Fruit fly (Drosophila melanogaster) whole organism, embryonic: ENCODE data around the gene CG17224.

Experiments
- Atf-2 ChIP-seq: fragments of 200-800 bp; sonication (Bioruptor generic); optimal IDR thresholded peaks from 2 replicates; lab custom pipeline; 2016; ENCODE audit warnings: missing biosample characterization, missing genetic modification characterization
- BEAF-32 ChIP-seq: fragments of 200-800 bp; sonication (Bioruptor generic); optimal IDR thresholded peaks from 3 replicates; lab custom pipeline; 2017; ENCODE audit warnings: missing biosample characterization, missing genetic modification characterization, mild to moderate bottlenecking, moderate library complexity, missing genetic modification reagents
- CG10147 ChIP-seq: fragments of 200-800 bp; sonication (Bioruptor generic); optimal IDR thresholded peaks from 2 replicates; lab custom pipeline; 2019; ENCODE audit warnings: missing biosample characterization, mild to moderate bottlenecking, missing genetic modification characterization, moderate library complexity
- CG12236 ChIP-seq: fragments of 200-800 bp; sonication (Bioruptor generic); optimal IDR thresholded peaks from 2 replicates; lab custom pipeline; 2016; ENCODE audit warnings: missing biosample characterization, missing genetic modification characterization
- CG15073 ChIP-seq: fragments of 200-800 bp; sonication (Bioruptor generic); optimal IDR thresholded peaks from 2 replicates; lab custom pipeline; 2016; ENCODE audit warnings: missing biosample characterization, missing genetic modification characterization
- CG15479 ChIP-seq: fragments of 200-800 bp; sonication (Bioruptor generic); optimal IDR thresholded peaks from 3 replicates; lab custom pipeline; 2019; ENCODE audit warnings: missing biosample characterization, mild to moderate bottlenecking, missing genetic modification characterization, moderate library complexity
- CG15601 ChIP-seq: fragments of 200-800 bp; sonication (Bioruptor generic); optimal IDR thresholded peaks from 3 replicates; lab custom pipeline; 2019; ENCODE audit warnings: missing biosample characterization, mild to moderate bottlenecking, missing genetic modification characterization, moderate library complexity
- CG17802 ChIP-seq: fragments of 200-800 bp; sonication (Bioruptor generic); optimal IDR thresholded peaks from 2 replicates; lab custom pipeline; 2018; ENCODE audit warnings: missing biosample characterization, mild to moderate bottlenecking, missing genetic modification characterization, moderate library complexity
- CG1792 ChIP-seq: fragments of 200-800 bp; sonication (Bioruptor generic); optimal IDR thresholded peaks from 2 replicates; lab custom pipeline; 2016; ENCODE audit warnings: missing biosample characterization, missing genetic modification characterization
- CG2129 ChIP-seq: fragments of 200-800 bp; sonication (Bioruptor generic); IDR thresholded peaks from 2 replicates; pipeline ENCODE4 v1.3.6; 2022; ENCODE audit warnings: missing biosample characterization, missing genetic modification characterization; ENCODE audit not compliant: partially characterized antibody
- CG2199 ChIP-seq: fragments of 200-800 bp; sonication (Bioruptor generic); IDR thresholded peaks from 3 replicates; pipeline ENCODE4 v1.3.6; 2022; ENCODE audit warnings: missing biosample characterization, missing genetic modification characterization
- CG32532 ChIP-seq: fragments of 200-800 bp; sonication (Bioruptor generic); IDR thresholded peaks from 2 replicates; pipeline ENCODE4 v1.3.6; 2022; ENCODE audit warnings: missing biosample characterization, missing genetic modification characterization
- CG32767 ChIP-seq: fragments of 200-800 bp; sonication (Bioruptor generic); IDR thresholded peaks from 2 replicates; pipeline ENCODE4 v1.3.6; 2022; ENCODE audit warnings: missing biosample characterization, missing genetic modification characterization
- CG3281 ChIP-seq: fragments of 200-800 bp; sonication (Bioruptor generic); optimal IDR thresholded peaks from 3 replicates; lab custom pipeline; 2017; ENCODE audit warnings: missing biosample characterization, mild to moderate bottlenecking, missing genetic modification characterization
- CG33557 ChIP-seq: fragments of 200-800 bp; sonication (Bioruptor generic); optimal IDR thresholded peaks from 2 replicates; lab custom pipeline; 2019; ENCODE audit warnings: missing biosample characterization, mild to moderate bottlenecking, missing genetic modification characterization, moderate library complexity
- CG6175 ChIP-seq: fragments of 200-800 bp; sonication (Bioruptor generic); IDR thresholded peaks from 3 replicates; pipeline ENCODE4 v1.3.6; 2022; ENCODE audit warnings: missing biosample characterization, missing genetic modification characterization
- CG7839 ChIP-seq: fragments of 200-800 bp; sonication (Bioruptor generic); optimal IDR thresholded peaks from 3 replicates; lab custom pipeline; 2018; ENCODE audit warnings: missing biosample characterization, mild to moderate bottlenecking, missing genetic modification characterization, moderate library complexity
- CG7987 ChIP-seq: fragments of 200-800 bp; sonication (Bioruptor generic); optimal IDR thresholded peaks from 2 replicates; lab custom pipeline; 2018; ENCODE audit warnings: missing biosample characterization, mild to moderate bottlenecking, missing genetic modification characterization, moderate library complexity
- Drgx ChIP-seq: fragments of 200-800 bp; sonication (Bioruptor generic); IDR thresholded peaks from 2 replicates; pipeline ENCODE4 v1.3.6; 2022; ENCODE audit warnings: missing biosample characterization, missing genetic modification characterization
- E2f1 ChIP-seq: fragments of 200-800 bp; sonication (Bioruptor generic); IDR thresholded peaks from 2 replicates; pipeline ENCODE4 v1.3.6; 2022; ENCODE audit warnings: missing biosample characterization, missing genetic modification characterization
- GATAe ChIP-seq: fragments of 200-800 bp; sonication (Bioruptor generic); conservative IDR thresholded peaks from 2 replicates; pipeline ENCODE4 v1.3.6; 2022; ENCODE audit warnings: missing biosample characterization, missing genetic modification characterization
- Hand ChIP-seq: fragments of 200-800 bp; sonication (Bioruptor generic); optimal IDR thresholded peaks from 2 replicates; lab custom pipeline; 2017; ENCODE audit warnings: mild to moderate bottlenecking, missing biosample characterization, missing genetic modification reagents, missing genetic modification characterization
- Max ChIP-seq: fragments of 200-800 bp; sonication (Bioruptor generic); optimal IDR thresholded peaks from 2 replicates; lab custom pipeline; 2016; ENCODE audit warnings: missing biosample characterization, mild to moderate bottlenecking, missing genetic modification characterization
- NC2β ChIP-seq: fragments of 200-800 bp; sonication (Bioruptor generic); optimal IDR thresholded peaks from 2 replicates; lab custom pipeline; 2016; ENCODE audit warnings: missing biosample characterization, missing genetic modification characterization
- NfI ChIP-seq: fragments of 200-800 bp; sonication (Bioruptor generic); optimal IDR thresholded peaks from 3 replicates; lab custom pipeline; 2018; ENCODE audit warnings: missing biosample characterization, mild to moderate bottlenecking, missing genetic modification characterization, moderate library complexity
- Pdp1 ChIP-seq, 2 experiments: fragments of 200-800 bp; sonication (Bioruptor generic); optimal IDR thresholded peaks; 3 replicates each; lab custom pipeline; 2016; ENCODE audit warnings: missing biosample characterization in 2 of 2, missing genetic modification characterization in 2 of 2, mild to moderate bottlenecking in 1 of 2, moderate library complexity in 1 of 2
- Ptx1 ChIP-seq: fragments of 200-800 bp; sonication (Bioruptor generic); IDR thresholded peaks from 2 replicates; pipeline ENCODE4 v1.3.6; 2022; ENCODE audit warnings: missing biosample characterization, missing genetic modification characterization
- Ssrp ChIP-seq: fragments of 200-800 bp; sonication (Bioruptor generic); optimal IDR thresholded peaks from 2 replicates; lab custom pipeline; 2018; ENCODE audit warnings: missing biosample characterization, mild to moderate bottlenecking, missing genetic modification characterization, moderate library complexity
- TFAM ChIP-seq: fragments of 200-800 bp; sonication (Bioruptor generic); optimal IDR thresholded peaks from 2 replicates; lab custom pipeline; 2017; ENCODE audit warnings: missing biosample characterization, missing genetic modification characterization, inconsistent platforms
- Usf ChIP-seq: fragments of 200-800 bp; sonication (Bioruptor generic); optimal IDR thresholded peaks from 2 replicates; lab custom pipeline; 2017; ENCODE audit warnings: missing genotype, missing biosample characterization, missing genetic modification characterization
- ash1 ChIP-seq: fragments of 200-800 bp; sonication (Bioruptor generic); optimal IDR thresholded peaks from 2 replicates; lab custom pipeline; 2018; ENCODE audit warnings: missing biosample characterization, mild to moderate bottlenecking, missing genetic modification characterization
- bab2 ChIP-seq: fragments of 200-800 bp; sonication (Bioruptor generic); optimal IDR thresholded peaks from 2 replicates; lab custom pipeline; 2016; ENCODE audit warnings: missing biosample characterization, missing genetic modification characterization
- chm ChIP-seq: fragments of 200-800 bp; sonication (Bioruptor generic); IDR thresholded peaks from 2 replicates; pipeline ENCODE4 v1.3.6; 2022; ENCODE audit warnings: missing biosample characterization, missing genetic modification characterization
- cwo ChIP-seq: fragments of 200-800 bp; sonication (Bioruptor generic); optimal IDR thresholded peaks from 3 replicates; lab custom pipeline; 2017; ENCODE audit warnings: missing biosample characterization, missing genetic modification characterization, mild to moderate bottlenecking, moderate library complexity, missing genetic modification reagents
- danr ChIP-seq: fragments of 200-800 bp; sonication (Bioruptor generic); IDR thresholded peaks from 2 replicates; pipeline ENCODE4 v1.3.6; 2022; ENCODE audit warnings: missing biosample characterization, missing genetic modification characterization
- dysf ChIP-seq: fragments of 200-800 bp; sonication (Bioruptor generic); IDR thresholded peaks from 3 replicates; pipeline ENCODE4 v1.3.6; 2022; ENCODE audit warnings: missing biosample characterization, missing genetic modification characterization
- esg ChIP-seq: fragments of 200-800 bp; sonication (Bioruptor generic); conservative IDR thresholded peaks from 2 replicates; pipeline ENCODE4 v1.3.6; 2022; ENCODE audit warnings: missing biosample characterization, missing genetic modification characterization
- gcm ChIP-seq: fragments of 200-800 bp; sonication (Bioruptor generic); optimal IDR thresholded peaks from 2 replicates; lab custom pipeline; 2019; ENCODE audit warnings: missing biosample characterization, mild to moderate bottlenecking, missing genetic modification characterization, moderate library complexity
- ham ChIP-seq: fragments of 200-800 bp; sonication (Bioruptor generic); IDR thresholded peaks from 2 replicates; pipeline ENCODE4 v1.3.6; 2022; ENCODE audit warnings: missing biosample characterization, missing genetic modification characterization
- hth ChIP-seq: fragments of >200 bp; optimal IDR thresholded peaks from 2 replicates; lab custom pipeline; 2017; ENCODE audit warnings: inconsistent platforms
- jing ChIP-seq: fragments of 200-800 bp; sonication (Bioruptor generic); optimal IDR thresholded peaks from 2 replicates; lab custom pipeline; 2018; ENCODE audit warnings: missing biosample characterization, mild to moderate bottlenecking, missing genetic modification characterization
- mam ChIP-seq: fragments of 200-800 bp; sonication (Bioruptor generic); optimal IDR thresholded peaks from 3 replicates; lab custom pipeline; 2016; ENCODE audit warnings: missing biosample characterization, missing genetic modification characterization
- repo ChIP-seq: fragments of 200-800 bp; sonication (Bioruptor generic); optimal IDR thresholded peaks from 2 replicates; lab custom pipeline; 2016; ENCODE audit warnings: missing biosample characterization, missing genetic modification characterization
- sob ChIP-seq: fragments of 200-800 bp; sonication (Bioruptor generic); IDR thresholded peaks from 2 replicates; pipeline ENCODE4 v1.3.6; 2022; ENCODE audit warnings: missing biosample characterization, missing genetic modification characterization
- tna ChIP-seq: fragments of 200-800 bp; sonication (Bioruptor generic); IDR thresholded peaks from 2 replicates; pipeline ENCODE4 v1.3.6; 2022; ENCODE audit warnings: missing biosample characterization, missing genetic modification characterization; ENCODE audit not compliant: partially characterized antibody
- trh ChIP-seq: fragments of 200-800 bp; sonication (Bioruptor generic); optimal IDR thresholded peaks from 2 replicates; lab custom pipeline; 2016; ENCODE audit warnings: missing biosample characterization, missing genetic modification characterization
- twi ChIP-seq: fragments of 200-800 bp; optimal IDR thresholded peaks from 2 replicates; lab custom pipeline; 2019; ENCODE audit warnings: missing biosample characterization, mild to moderate bottlenecking, missing genetic modification characterization, moderate library complexity
- vnd ChIP-seq: fragments of 200-800 bp; sonication (Bioruptor generic); IDR thresholded peaks from 3 replicates; pipeline ENCODE4 v1.3.6; 2022; ENCODE audit warnings: missing biosample characterization, missing genetic modification characterization; ENCODE audit not compliant: partially characterized antibody
- zen ChIP-seq: fragments of 200-800 bp; sonication (Bioruptor generic); optimal IDR thresholded peaks from 3 replicates; lab custom pipeline; 2018; ENCODE audit warnings: missing biosample characterization, mild to moderate bottlenecking, missing genetic modification characterization, moderate library complexity
- zen2 ChIP-seq: fragments of 200-800 bp; sonication (Bioruptor generic); IDR thresholded peaks from 3 replicates; pipeline ENCODE4 v1.3.6; 2022; ENCODE audit warnings: missing biosample characterization, missing genetic modification characterization; ENCODE audit not compliant: partially characterized antibody

The CG17224 gene

DNA sequence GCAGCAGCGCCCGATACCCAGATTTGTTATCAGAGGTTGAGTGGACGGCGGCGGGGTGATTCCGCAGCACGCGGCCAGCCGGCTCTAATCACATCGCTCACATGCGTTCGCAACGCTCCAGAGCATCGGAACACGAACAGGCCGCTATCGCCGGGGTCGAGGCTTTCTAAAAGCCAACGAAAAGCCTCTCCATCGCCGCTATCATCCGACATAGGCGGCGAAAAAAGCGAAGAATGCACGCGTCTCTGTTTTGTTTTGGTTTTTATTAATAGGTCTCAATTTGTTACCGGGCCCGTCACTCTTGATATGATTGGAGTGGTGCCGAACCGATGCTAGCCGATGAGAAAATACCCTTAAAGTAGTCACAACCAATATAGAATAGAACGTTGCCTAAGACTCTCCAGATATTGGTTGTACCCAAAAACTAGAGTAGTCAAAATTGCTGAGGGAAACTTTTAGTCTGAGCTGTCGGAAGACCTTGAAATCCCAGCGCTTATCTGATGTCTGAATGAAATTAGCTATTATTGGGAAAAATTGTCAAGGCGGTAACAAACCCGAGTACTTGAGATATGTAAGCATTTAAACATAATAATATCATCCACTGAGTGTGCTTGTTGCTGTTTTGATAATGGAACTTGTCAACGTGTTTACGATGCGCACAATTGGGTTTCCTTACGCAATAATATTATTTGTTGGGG is 24.0 kb upstream of the CG17224 start, which contains the start of gene CG17261:
TSS of gene CG17261 (plus strand) at position 634 of the 698 bp plus-strand sequence.
- TF ChIP-seq CG7839 (tag; lab: Kevin White, UChicago) (peak; percentile 39), mam (GFP tag; lab: Kevin White, UChicago) (peak; percentile 59), zen2 (GFP tag; lab: Robert Waterston, UW) (no peak), Ssrp (no peak), hth (lab: Kevin White, UChicago) (no peak), Pdp1 (GFP tag; optimal IDR thresholded peaks at IDR 0.05; lab: Kevin White, UChicago) (peak; percentile 35 to 90), repo (no peak), cwo (GFP tag; lab: Kevin White, UChicago) (peak; percentile 99), Atf-2 (GFP tag; lab: Kevin White, UChicago) (no peak), ash1 (no peak), CG7987 (peak; percentile 86), CG33557 (GFP tag; lab: Kevin White, UChicago) (no peak), vnd (GFP tag; lab: Robert Waterston, UW) (0 out of 3 replicates have a peak, but pooled peaks have one; percentile 47), CG15073 (GFP tag; lab: Kevin White, UChicago) (no peak), chm (GFP tag; lab: Robert Waterston, UW) (no peak), Drgx (GFP tag; lab: Robert Waterston, UW) (no peak), danr (no peak), jing (GFP tag; lab: Kevin White, UChicago) (no peak), trh (GFP tag; lab: Kevin White, UChicago) (no peak), CG10147 (no peak), twi (tag; lab: Kevin White, UChicago) (no peak), BEAF-32 (GFP tag; lab: Kevin White, UChicago) (no peak), CG17802 (tag; lab: Kevin White, UChicago) (no peak), CG2199 (no peak), GATAe (no peak), NC2β (GFP tag; lab: Kevin White, UChicago) (no peak), CG2129 (no peak), zen (no peak), bab2 (GFP tag; lab: Kevin White, UChicago) (peak; percentile 28), tna (GFP tag; lab: Robert Waterston, UW) (no peak), CG6175 (GFP tag; lab: Robert Waterston, UW) (0 out of 3 replicates have a peak, but pooled peaks have one; percentile 50), CG15479 (GFP tag; lab: Kevin White, UChicago) (no peak), CG32532 (GFP tag; lab: Robert Waterston, UW) (peak; percentile 75), E2f1 (GFP tag; lab: Robert Waterston, UW) (no peak), ham (no peak), CG12236 (GFP tag; lab: Kevin White, UChicago) (no peak), Ptx1 (GFP tag; lab: Robert Waterston, UW) (no peak), CG32767 (GFP tag; lab: Robert Waterston, UW) (no peak), dysf (GFP tag; lab: Robert Waterston, UW) (peak; percentile 57; the same call in 2 of the 3 replicates), Max (GFP tag; lab: Kevin White, UChicago) (no peak), TFAM (GFP tag; lab: Kevin White, UChicago) (no peak), Hand (peak; percentile 49), sob (GFP tag; lab: Robert Waterston, UW) (peak; percentile 47; the same call in 1 of the 2 replicates), CG1792 (no peak), Usf (GFP tag; lab: Kevin White, UChicago) (no peak), esg (GFP tag; lab: Robert Waterston, UW) (no peak), CG15601 (tag; lab: Kevin White, UChicago) (no peak), NfI (GFP tag; lab: Kevin White, UChicago) (peak; percentile 15), CG3281 (no peak), gcm (GFP tag; lab: Kevin White, UChicago) (no peak)
